Worm (Caenorhabditis elegans) whole organism, L3 larva: ENCODE measurements around the gene Y77E11A.7.
A peak's percentile ranks its signal among the peaks of the same experiment; 100 is the strongest.

Experiments
- R02D3.7 ChIP-seq: fragments of 150-350 bp; optimal IDR thresholded peaks from 2 replicates; lab custom pipeline; 2014; ENCODE audit warnings: missing biosample characterization, missing genetic modification characterization
- ZK546.5 ChIP-seq: sonication (generic microtip); optimal IDR thresholded peaks from 2 replicates; lab custom pipeline; 2017; ENCODE audit warnings: missing biosample characterization, missing genetic modification characterization
- aly-2 ChIP-seq: fragments of 150-350 bp; optimal IDR thresholded peaks from 2 replicates; lab custom pipeline; 2014; ENCODE audit warnings: missing biosample characterization, missing genetic modification characterization
- ama-1 ChIP-seq: fragments of 150-350 bp; optimal IDR thresholded peaks from 2 replicates; lab custom pipeline; 2018
- ceh-16 ChIP-seq: sonication (generic microtip); optimal IDR thresholded peaks from 2 replicates; lab custom pipeline; 2017; ENCODE audit warnings: missing biosample characterization, missing genetic modification characterization
- ceh-28 ChIP-seq: fragments of 150-350 bp; optimal IDR thresholded peaks from 2 replicates; lab custom pipeline; 2014; ENCODE audit warnings: missing biosample characterization, missing genetic modification reagents, missing genetic modification characterization
- ceh-9 ChIP-seq: sonication (generic microtip); optimal IDR thresholded peaks from 2 replicates; lab custom pipeline; 2018; ENCODE audit warnings: missing biosample characterization, missing genetic modification characterization
- egl-27 ChIP-seq: sonication (generic microtip); optimal IDR thresholded peaks from 4 replicates; lab custom pipeline; 2017; ENCODE audit warnings: missing biosample characterization, missing genetic modification reagents, missing genetic modification characterization
- egl-5 ChIP-seq: fragments of 150-350 bp; optimal IDR thresholded peaks from 2 replicates; lab custom pipeline; 2017; ENCODE audit warnings: missing biosample characterization, missing genetic modification reagents, missing genetic modification characterization, inconsistent platforms
- elt-1 ChIP-seq: fragments of 150-350 bp; optimal IDR thresholded peaks from 2 replicates; lab custom pipeline; 2014; ENCODE audit warnings: missing biosample characterization, missing genetic modification characterization
- elt-3 ChIP-seq, 3 experiments: fragments of 150-350 bp in 1 of 3; sonication (generic microtip) in 2 of 3; optimal IDR thresholded peaks; 2 replicates in 2 of 3; 4 replicates in 1 of 3; lab custom pipeline; 2014 to 2017; ENCODE audit warnings: missing biosample characterization in 3 of 3, missing genetic modification characterization in 3 of 3
- eor-1 ChIP-seq, 2 experiments: fragments of 150-350 bp; optimal IDR thresholded peaks; 2 replicates each; lab custom pipeline; 2014 to 2018; ENCODE audit warnings: missing biosample characterization in 2 of 2, missing genetic modification characterization in 2 of 2
- fkh-10 ChIP-seq: sonication (generic microtip); optimal IDR thresholded peaks from 2 replicates; lab custom pipeline; 2017; ENCODE audit warnings: missing biosample characterization, missing genetic modification reagents, missing genetic modification characterization
- fkh-2 ChIP-seq: fragments of 150-350 bp; optimal IDR thresholded peaks from 2 replicates; lab custom pipeline; 2014; ENCODE audit warnings: missing biosample characterization, missing genetic modification reagents, missing genetic modification characterization
- fos-1 ChIP-seq: fragments of 150-350 bp; optimal IDR thresholded peaks from 2 replicates; lab custom pipeline; 2014; ENCODE audit warnings: missing biosample characterization, missing genetic modification characterization
- jun-1 ChIP-seq: fragments of 150-350 bp; optimal IDR thresholded peaks from 2 replicates; lab custom pipeline; 2014; ENCODE audit warnings: missing biosample characterization, missing genetic modification reagents, missing genetic modification characterization
- lin-39 ChIP-seq: fragments of 150-350 bp; optimal IDR thresholded peaks from 2 replicates; lab custom pipeline; 2018; ENCODE audit warnings: missing biosample characterization, missing genetic modification reagents, missing genetic modification characterization
- mdl-1 ChIP-seq: fragments of 150-350 bp; optimal IDR thresholded peaks from 2 replicates; lab custom pipeline; 2014; ENCODE audit warnings: missing biosample characterization, missing genetic modification characterization
- mml-1 ChIP-seq: fragments of 150-350 bp; sonication (generic microtip); optimal IDR thresholded peaks from 3 replicates; lab custom pipeline; 2014; ENCODE audit warnings: missing biosample characterization, missing genetic modification characterization
- nfya-1 ChIP-seq: sonication (generic microtip); optimal IDR thresholded peaks from 2 replicates; lab custom pipeline; 2017; ENCODE audit warnings: missing genetic modification characterization, mild to moderate bottlenecking, missing compliant biosample characterization, antibody characterized with exemption, moderate library complexity; ENCODE audit not compliant: insufficient read depth
- nhr-11 ChIP-seq: fragments of 150-350 bp; optimal IDR thresholded peaks from 2 replicates; lab custom pipeline; 2014; ENCODE audit warnings: missing biosample characterization, missing genetic modification characterization
- nhr-23 ChIP-seq: fragments of 150-350 bp; optimal IDR thresholded peaks from 2 replicates; lab custom pipeline; 2014; ENCODE audit warnings: missing biosample characterization, missing genetic modification reagents, missing genetic modification characterization
- nhr-237 ChIP-seq: fragments of 150-350 bp; optimal IDR thresholded peaks from 2 replicates; lab custom pipeline; 2014; ENCODE audit warnings: missing biosample characterization, missing genetic modification characterization
- nhr-25 ChIP-seq: sonication (generic microtip); optimal IDR thresholded peaks from 2 replicates; lab custom pipeline; 2017; ENCODE audit warnings: missing biosample characterization, missing genetic modification characterization
- nhr-67 ChIP-seq: fragments of 150-350 bp; optimal IDR thresholded peaks from 2 replicates; lab custom pipeline; 2014; ENCODE audit warnings: missing biosample characterization, missing genetic modification characterization
- nhr-77 ChIP-seq: fragments of 150-350 bp; optimal IDR thresholded peaks from 2 replicates; lab custom pipeline; 2014; ENCODE audit warnings: missing biosample characterization, missing genetic modification characterization
- pqm-1 ChIP-seq: fragments of 150-350 bp; optimal IDR thresholded peaks from 2 replicates; lab custom pipeline; 2017; ENCODE audit warnings: missing biosample characterization, missing genetic modification characterization, inconsistent platforms
- sea-2 ChIP-seq: fragments of 150-350 bp; sonication (generic microtip); optimal IDR thresholded peaks from 4 replicates; lab custom pipeline; 2014; ENCODE audit warnings: missing biosample characterization, missing genetic modification reagents, missing genetic modification characterization
- skn-1 ChIP-seq: fragments of 150-350 bp; optimal IDR thresholded peaks from 2 replicates; lab custom pipeline; 2014; ENCODE audit warnings: missing biosample characterization, missing genetic modification characterization
- tbx-2 ChIP-seq: sonication (generic microtip); optimal IDR thresholded peaks from 2 replicates; lab custom pipeline; 2016; ENCODE audit warnings: mild to moderate bottlenecking, missing genetic modification characterization, missing compliant biosample characterization
- unc-39 ChIP-seq: sonication (generic microtip); optimal IDR thresholded peaks from 4 replicates; lab custom pipeline; 2017; ENCODE audit warnings: missing biosample characterization, missing genetic modification characterization
- unc-62 ChIP-seq: fragments of 150-350 bp; sonication (generic microtip); optimal IDR thresholded peaks from 4 replicates; lab custom pipeline; 2014; ENCODE audit warnings: missing biosample characterization, missing genetic modification reagents, missing genetic modification characterization
- ztf-11 ChIP-seq: fragments of 150-350 bp; optimal IDR thresholded peaks from 2 replicates; lab custom pipeline; 2014; ENCODE audit warnings: missing biosample characterization, missing genetic modification characterization
- ztf-4 ChIP-seq: fragments of 150-350 bp; optimal IDR thresholded peaks from 2 replicates; lab custom pipeline; 2014; ENCODE audit warnings: missing biosample characterization, missing genetic modification characterization

Y77E11A.7 gene

ce11 chrIV:1433978-1434377, 14.3 kb upstream of the Y77E11A.7 start:
- peak; percentile 87 for TF ChIP-seq ceh-28
- TF ChIP-seq eor-1 (tag; optimal IDR thresholded peaks at IDR 0.05; lab: Kevin White, UChicago) = no peak
- no peak for TF ChIP-seq elt-3 (tag; optimal IDR thresholded peaks at IDR 0.05; lab: Kevin White, UChicago)
- TF ChIP-seq tbx-2 (tag; lab: Kevin White, UChicago) = no peak

- TF ChIP-seq mdl-1 (no peak), nhr-237 (tag; lab: Kevin White, UChicago) (no peak), ceh-16 (no peak), unc-62 (no peak), nfya-1 (no peak), nhr-23 (tag; lab: Kevin White, UChicago) (no peak), fos-1 (no peak), nhr-25 (no peak), lin-39 (tag; lab: Kevin White, UChicago) (no peak), ztf-4 (no peak), nhr-67 (tag; lab: Kevin White, UChicago) (no peak), elt-3 (tag; optimal IDR thresholded peaks at IDR 0.05; lab: Kevin White, UChicago) (no peak), ceh-9 (tag; lab: Kevin White, UChicago) (no peak), nhr-77 (tag; lab: Kevin White, UChicago) (no peak), mml-1 (tag; lab: Kevin White, UChicago) (no peak)
Measured at ce11 chrIV:1430261-1430660, 10.6 kb upstream of the Y77E11A.7 start, which contains the start of gene Y77E11A.23. Gene Y77E11A.23, minus strand, starts transcription at chrIV:1430367.

- TF ChIP-seq nhr-237 (tag; lab: Kevin White, UChicago) (no peak), egl-27 (no peak), nhr-11 (tag; lab: Kevin White, UChicago) (no peak), unc-39 (tag; lab: Kevin White, UChicago) (no peak), nhr-25 (no peak), ZK546.5 (tag; lab: Kevin White, UChicago) (no peak), skn-1 (tag; lab: Kevin White, UChicago) (no peak), fkh-10 (GFP tag; lab: Kevin White, UChicago) (no peak), lin-39 (tag; lab: Kevin White, UChicago) (no peak), aly-2 (no peak), ceh-28 (no peak), pqm-1 (no peak), nfya-1 (no peak)
- TF ChIP-seq, all 47 proteins: peak for 0
Measured at ce11 chrIV:1427283-1427682, 7.6 kb upstream of the Y77E11A.7 start, which contains the start of gene clec-171. Gene clec-171, minus strand, starts transcription at chrIV:1427383.

ce11 chrIV:1424962-1425361, 5.3 kb upstream of the Y77E11A.7 start, which contains the start of gene Y77E11A.8:
Gene Y77E11A.8, minus strand, starts transcription at chrIV:1425062.
- TF ChIP-seq fos-1 (no peak), elt-1 (no peak), ztf-11 (no peak), skn-1 (tag; lab: Kevin White, UChicago) (no peak), egl-5 (tag; lab: Kevin White, UChicago) (no peak), jun-1 (tag; lab: Kevin White, UChicago) (no peak), sea-2 (GFP tag; lab: Kevin White, UChicago) (no peak), R02D3.7 (no peak)

ce11 chrIV:1420603-1421002, 954 bp upstream of the Y77E11A.7 start, which contains the start of gene jtr-1:
Gene jtr-1, plus strand, starts transcription at chrIV:1420929.
- TF ChIP-seq unc-62 = no peak
- no peak for TF ChIP-seq elt-1

ce11 chrIV:1409941-1410340, 9.7 kb downstream of the Y77E11A.7 start, which contains the start of gene rpc-11:
Gene rpc-11, minus strand, starts transcription at chrIV:1410041.
- TF ChIP-seq ama-1 (lab: Kevin White, UChicago) (no peak), elt-1 (no peak), eor-1 (tag; optimal IDR thresholded peaks at IDR 0.05; lab: Kevin White, UChicago) (no peak), fkh-2 (tag; lab: Kevin White, UChicago) (no peak), ZK546.5 (tag; lab: Kevin White, UChicago) (no peak)
